Fruit fly (Drosophila melanogaster) whole organism, embryonic: ENCODE measurements around the gene TwdlX.

ENCODE experiments used
- Antp ChIP-seq: fragments of 200-800 bp; sonication (Bioruptor generic); optimal IDR thresholded peaks from 3 replicates; lab custom pipeline; 2016; ENCODE audit warnings: missing biosample characterization, missing genetic modification characterization
- Atf6 ChIP-seq: fragments of 200-800 bp; sonication (Bioruptor generic); IDR thresholded peaks from 2 replicates; pipeline ENCODE4 v1.3.6; 2022; ENCODE audit warnings: missing biosample characterization, missing genetic modification characterization
- Bdp1 ChIP-seq: fragments of 200-800 bp; sonication (Bioruptor generic); optimal IDR thresholded peaks from 3 replicates; lab custom pipeline; 2016; ENCODE audit warnings: missing biosample characterization, missing genetic modification characterization
- Bgb ChIP-seq: fragments of 200-800 bp; sonication (Bioruptor generic); IDR thresholded peaks from 2 replicates; pipeline ENCODE4 v1.3.6; 2022; ENCODE audit warnings: missing biosample characterization, missing genetic modification characterization; ENCODE audit not compliant: partially characterized antibody
- Blimp-1 ChIP-seq: fragments of 200-800 bp; sonication (Bioruptor generic); optimal IDR thresholded peaks from 3 replicates; lab custom pipeline; 2018; ENCODE audit warnings: missing biosample characterization, missing genetic modification characterization, mild to moderate bottlenecking, moderate library complexity, missing genetic modification reagents
- C15 ChIP-seq: fragments of 200-800 bp; sonication (Bioruptor generic); IDR thresholded peaks from 3 replicates; pipeline ENCODE4 v1.3.6; 2022; ENCODE audit warnings: missing biosample characterization, missing genetic modification characterization
- CG10543 ChIP-seq: fragments of 200-800 bp; sonication (Bioruptor generic); optimal IDR thresholded peaks from 3 replicates; lab custom pipeline; 2017; ENCODE audit warnings: missing biosample characterization, mild to moderate bottlenecking, missing genetic modification characterization, moderate library complexity
- CG11504 ChIP-seq: fragments of 200-800 bp; sonication (Bioruptor generic); optimal IDR thresholded peaks from 3 replicates; lab custom pipeline; 2019; ENCODE audit warnings: missing biosample characterization, mild to moderate bottlenecking, missing genetic modification characterization, moderate library complexity
- CG14667 ChIP-seq: fragments of 200-800 bp; sonication (Bioruptor generic); IDR thresholded peaks from 2 replicates; pipeline ENCODE4 v1.3.6; 2022; ENCODE audit warnings: missing biosample characterization, missing genetic modification characterization
- CG15514 ChIP-seq: fragments of 200-800 bp; sonication (Bioruptor generic); optimal IDR thresholded peaks from 3 replicates; lab custom pipeline; 2017; ENCODE audit warnings: missing biosample characterization, missing genetic modification characterization, mild to moderate bottlenecking, moderate library complexity, missing genetic modification reagents
- CG17328 ChIP-seq: fragments of 200-800 bp; sonication (Bioruptor generic); IDR thresholded peaks from 2 replicates; pipeline ENCODE4 v1.3.6; 2022; ENCODE audit warnings: missing biosample characterization, missing genetic modification characterization
- CG17829 ChIP-seq: fragments of 200-800 bp; optimal IDR thresholded peaks from 2 replicates; lab custom pipeline; 2019; ENCODE audit warnings: missing biosample characterization, mild to moderate bottlenecking, missing genetic modification characterization, moderate library complexity
- CG1792 ChIP-seq: fragments of 200-800 bp; sonication (Bioruptor generic); optimal IDR thresholded peaks from 2 replicates; lab custom pipeline; 2016; ENCODE audit warnings: missing biosample characterization, missing genetic modification characterization
- CG2120 ChIP-seq: fragments of 200-800 bp; sonication (Bioruptor generic); optimal IDR thresholded peaks from 3 replicates; lab custom pipeline; 2016; ENCODE audit warnings: missing biosample characterization, missing genetic modification characterization
- CG2199 ChIP-seq: fragments of 200-800 bp; sonication (Bioruptor generic); IDR thresholded peaks from 3 replicates; pipeline ENCODE4 v1.3.6; 2022; ENCODE audit warnings: missing biosample characterization, missing genetic modification characterization
- CG4707 ChIP-seq: fragments of 200-800 bp; sonication (Bioruptor generic); optimal IDR thresholded peaks from 2 replicates; lab custom pipeline; 2018; ENCODE audit warnings: missing biosample characterization, mild to moderate bottlenecking, missing genetic modification characterization, moderate library complexity
- CG6654 ChIP-seq: fragments of 200-800 bp; sonication (Bioruptor generic); optimal IDR thresholded peaks from 2 replicates; lab custom pipeline; 2017; ENCODE audit warnings: missing biosample characterization, mild to moderate bottlenecking, missing genetic modification characterization
- CG8478 ChIP-seq: fragments of >200 bp; optimal IDR thresholded peaks from 2 replicates; lab custom pipeline; 2018
- CG9727 ChIP-seq: fragments of 200-800 bp; sonication (Bioruptor generic); optimal IDR thresholded peaks from 3 replicates; lab custom pipeline; 2017; ENCODE audit warnings: missing biosample characterization, mild to moderate bottlenecking, missing genetic modification characterization
- CHES-1-like ChIP-seq: fragments of 200-800 bp; sonication (Bioruptor generic); optimal IDR thresholded peaks from 2 replicates; lab custom pipeline; 2016; ENCODE audit warnings: missing biosample characterization, missing genetic modification characterization
- CTCF ChIP-seq: fragments of 200-800 bp; sonication (Bioruptor generic); optimal IDR thresholded peaks from 2 replicates; lab custom pipeline; 2017; ENCODE audit warnings: missing biosample characterization, mild to moderate bottlenecking, missing genetic modification characterization, moderate library complexity
- CoRest ChIP-seq: fragments of 200-800 bp; sonication (Bioruptor generic); optimal IDR thresholded peaks from 3 replicates; lab custom pipeline; 2018; ENCODE audit warnings: missing biosample characterization, mild to moderate bottlenecking, missing genetic modification characterization, moderate library complexity
- Deaf1 ChIP-seq: fragments of 200-800 bp; optimal IDR thresholded peaks from 3 replicates; lab custom pipeline; 2019; ENCODE audit warnings: missing biosample characterization, mild to moderate bottlenecking, missing genetic modification characterization, moderate library complexity
- Fer3 ChIP-seq: fragments of 200-800 bp; sonication (Bioruptor generic); optimal IDR thresholded peaks from 2 replicates; lab custom pipeline; 2018; ENCODE audit warnings: missing biosample characterization, mild to moderate bottlenecking, missing genetic modification characterization, moderate library complexity
- HLH3B ChIP-seq: fragments of 200-800 bp; sonication (Bioruptor generic); IDR thresholded peaks from 2 replicates; pipeline ENCODE4 v1.3.6; 2022; ENCODE audit warnings: missing biosample characterization, missing genetic modification characterization
- HLH4C ChIP-seq: fragments of 200-800 bp; sonication (Bioruptor generic); IDR thresholded peaks from 3 replicates; pipeline ENCODE4 v1.3.6; 2022; ENCODE audit warnings: missing biosample characterization, missing genetic modification characterization; ENCODE audit not compliant: partially characterized antibody
- HLHmδ ChIP-seq: fragments of 200-800 bp; sonication (Bioruptor generic); optimal IDR thresholded peaks from 2 replicates; lab custom pipeline; 2018; ENCODE audit warnings: missing biosample characterization, mild to moderate bottlenecking, missing genetic modification characterization, moderate library complexity
- MBD-R2 ChIP-seq: fragments of 200-800 bp; sonication (Bioruptor generic); IDR thresholded peaks from 2 replicates; pipeline ENCODE4 v1.3.6; 2022; ENCODE audit warnings: missing biosample characterization, missing genetic modification characterization
- Mad ChIP-seq: fragments of 200-800 bp; sonication (Bioruptor generic); optimal IDR thresholded peaks from 2 replicates; lab custom pipeline; 2016; ENCODE audit warnings: missing biosample characterization, missing genetic modification characterization
- NC2β ChIP-seq: fragments of 200-800 bp; sonication (Bioruptor generic); optimal IDR thresholded peaks from 2 replicates; lab custom pipeline; 2016; ENCODE audit warnings: missing biosample characterization, missing genetic modification characterization
- NfI ChIP-seq: fragments of 200-800 bp; sonication (Bioruptor generic); optimal IDR thresholded peaks from 3 replicates; lab custom pipeline; 2018; ENCODE audit warnings: missing biosample characterization, mild to moderate bottlenecking, missing genetic modification characterization, moderate library complexity
- Ravus ChIP-seq: fragments of 200-800 bp; sonication (Bioruptor generic); IDR thresholded peaks from 2 replicates; pipeline ENCODE4 v1.3.6; 2022; ENCODE audit warnings: missing biosample characterization, missing genetic modification characterization
- Usf ChIP-seq: fragments of 200-800 bp; sonication (Bioruptor generic); optimal IDR thresholded peaks from 2 replicates; lab custom pipeline; 2017; ENCODE audit warnings: missing genotype, missing biosample characterization, missing genetic modification characterization
- Vsx1 ChIP-seq: fragments of 200-800 bp; sonication (Bioruptor generic); optimal IDR thresholded peaks from 2 replicates; lab custom pipeline; 2017; ENCODE audit warnings: missing biosample characterization, mild to moderate bottlenecking, missing genetic modification characterization, missing genetic modification reagents
- amos ChIP-seq: fragments of 200-800 bp; sonication (Bioruptor generic); IDR thresholded peaks from 2 replicates; pipeline ENCODE4 v1.3.6; 2022; ENCODE audit warnings: missing biosample characterization, missing genetic modification characterization; ENCODE audit not compliant: partially characterized antibody
- az2 ChIP-seq: fragments of 200-800 bp; sonication (Bioruptor generic); optimal IDR thresholded peaks from 3 replicates; lab custom pipeline; 2016; ENCODE audit warnings: missing biosample characterization, missing genetic modification characterization
- cato ChIP-seq: fragments of 200-800 bp; sonication (Bioruptor generic); optimal IDR thresholded peaks from 2 replicates; lab custom pipeline; 2016; ENCODE audit warnings: missing biosample characterization, missing genetic modification characterization, borderline replicate concordance
- chif ChIP-seq, 2 experiments: fragments of 200-800 bp; sonication (Bioruptor generic); optimal IDR thresholded peaks; 3 replicates each; lab custom pipeline; 2016; ENCODE audit warnings: missing biosample characterization in 2 of 2, missing genetic modification characterization in 2 of 2
- crc ChIP-seq: fragments of 200-800 bp; sonication (Bioruptor generic); optimal IDR thresholded peaks from 2 replicates; lab custom pipeline; 2016; ENCODE audit warnings: missing biosample characterization, missing genetic modification characterization
- croc ChIP-seq: fragments of 200-800 bp; sonication (Bioruptor generic); conservative IDR thresholded peaks from 3 replicates; pipeline ENCODE4 v1.3.6; 2022; ENCODE audit warnings: missing biosample characterization, missing genetic modification characterization
- crp ChIP-seq, 2 experiments: fragments of 200-800 bp; sonication (Bioruptor generic); optimal IDR thresholded peaks; 2 replicates in 1 of 2; 3 replicates in 1 of 2; lab custom pipeline; 2017; ENCODE audit warnings: missing biosample characterization in 2 of 2, missing genetic modification characterization in 2 of 2, mild to moderate bottlenecking in 1 of 2, moderate library complexity in 1 of 2
- eyg ChIP-seq: fragments of 200-800 bp; sonication (Bioruptor generic); optimal IDR thresholded peaks from 3 replicates; lab custom pipeline; 2016; ENCODE audit warnings: missing biosample characterization, missing genetic modification characterization
- hb ChIP-seq: fragments of 200-800 bp; sonication (Bioruptor generic); IDR thresholded peaks from 3 replicates; pipeline ENCODE4 v1.3.6; 2022; ENCODE audit warnings: missing biosample characterization, missing genetic modification characterization; ENCODE audit not compliant: partially characterized antibody
- jumu ChIP-seq: fragments of 200-800 bp; sonication (Bioruptor generic); optimal IDR thresholded peaks from 3 replicates; lab custom pipeline; 2016; ENCODE audit warnings: missing biosample characterization, missing genetic modification characterization
- kay ChIP-seq: fragments of 200-800 bp; sonication (Bioruptor generic); optimal IDR thresholded peaks from 2 replicates; lab custom pipeline; 2016; ENCODE audit warnings: missing biosample characterization, missing genetic modification characterization
- kni ChIP-seq: fragments of 200-800 bp; sonication (Bioruptor generic); optimal IDR thresholded peaks from 3 replicates; lab custom pipeline; 2017; ENCODE audit warnings: mild to moderate bottlenecking, missing biosample characterization, missing genetic modification reagents, missing genetic modification characterization
- knrl ChIP-seq: fragments of 200-800 bp; sonication (Bioruptor generic); IDR thresholded peaks from 3 replicates; pipeline ENCODE4 v1.3.6; 2022; ENCODE audit warnings: missing biosample characterization, missing genetic modification characterization; ENCODE audit not compliant: partially characterized antibody
- scrt ChIP-seq: fragments of 200-800 bp; sonication (Bioruptor generic); optimal IDR thresholded peaks from 2 replicates; lab custom pipeline; 2018; ENCODE audit warnings: missing biosample characterization, mild to moderate bottlenecking, missing genetic modification characterization, moderate library complexity
- sim ChIP-seq: fragments of 200-800 bp; sonication (Bioruptor generic); IDR thresholded peaks from 2 replicates; pipeline ENCODE4 v1.3.6; 2022; ENCODE audit warnings: missing biosample characterization, missing genetic modification characterization
- stwl ChIP-seq: fragments of 200-800 bp; sonication (Bioruptor generic); optimal IDR thresholded peaks from 3 replicates; lab custom pipeline; 2018; ENCODE audit warnings: missing biosample characterization, mild to moderate bottlenecking, missing genetic modification characterization, moderate library complexity
- tin ChIP-seq: fragments of 200-800 bp; sonication (Bioruptor generic); optimal IDR thresholded peaks from 3 replicates; lab custom pipeline; 2016; ENCODE audit warnings: missing biosample characterization, missing genetic modification characterization
- toy ChIP-seq: fragments of 200-800 bp; sonication (Bioruptor generic); IDR thresholded peaks from 2 replicates; pipeline ENCODE4 v1.3.6; 2022; ENCODE audit warnings: missing biosample characterization, missing genetic modification characterization
- tx ChIP-seq: fragments of 200-800 bp; sonication (Bioruptor generic); optimal IDR thresholded peaks from 2 replicates; lab custom pipeline; 2016; ENCODE audit warnings: missing biosample characterization, missing genetic modification characterization

TwdlX gene

DNA sequence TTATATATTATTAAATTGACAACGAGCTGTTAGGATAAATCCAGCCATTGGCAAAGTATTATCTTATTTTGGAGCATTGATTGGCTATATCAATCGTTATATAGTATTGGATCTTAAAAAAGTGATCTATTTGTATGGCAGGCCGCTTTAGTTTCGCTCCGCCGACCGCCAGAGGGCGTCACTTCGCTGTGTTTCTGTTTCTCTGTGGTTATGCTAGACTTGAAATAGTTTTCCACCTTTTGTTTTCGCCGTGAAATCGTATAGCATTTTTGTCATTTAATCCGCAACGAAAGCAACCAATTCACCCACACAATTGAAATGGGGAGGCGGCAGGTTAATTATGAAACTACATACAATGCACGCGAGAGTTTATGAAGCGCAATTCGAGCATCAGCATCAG lies 15.9 kb downstream of the TwdlX start (continued):
- TF ChIP-seq amos (no peak), Deaf1 (no peak), CHES-1-like (GFP tag; lab: Kevin White, UChicago) (no peak), Blimp-1 (GFP tag; lab: Kevin White, UChicago) (no peak), NfI (GFP tag; lab: Kevin White, UChicago) (no peak), Bgb (GFP tag; lab: Robert Waterston, UW) (no peak), CoRest (no peak), HLH4C (no peak), CG1792 (GFP tag; lab: Kevin White, UChicago) (no peak), CG9727 (GFP tag; lab: Kevin White, UChicago) (no peak), Antp (no peak), Fer3 (tag; lab: Kevin White, UChicago) (no peak), MBD-R2 (GFP tag; lab: Robert Waterston, UW) (no peak), CG2120 (GFP tag; lab: Kevin White, UChicago) (no peak), eyg (no peak), kni (GFP tag; lab: Kevin White, UChicago) (no peak), CG2199 (GFP tag; lab: Robert Waterston, UW) (peak; percentile 92), CG14667 (no peak), Atf6 (no peak), CG6654 (GFP tag; lab: Kevin White, UChicago) (no peak), Bdp1 (GFP tag; lab: Kevin White, UChicago) (no peak), CTCF (GFP tag; lab: Kevin White, UChicago) (peak; percentile 90), croc (GFP tag; lab: Robert Waterston, UW) (no peak), HLH3B (no peak), cato (no peak), hb (GFP tag; lab: Robert Waterston, UW) (no peak), crp (GFP tag; optimal IDR thresholded peaks at IDR 0.05; lab: Kevin White, UChicago) (no peak), knrl (GFP tag; lab: Robert Waterston, UW) (no peak), tx (GFP tag; lab: Kevin White, UChicago) (no peak), CG11504 (tag; lab: Kevin White, UChicago) (no peak), sim (no peak), jumu (GFP tag; lab: Kevin White, UChicago) (no peak), Ravus (no peak), Vsx1 (GFP tag; lab: Kevin White, UChicago) (no peak), C15 (GFP tag; lab: Robert Waterston, UW) (no peak), NC2β (GFP tag; lab: Kevin White, UChicago) (no peak), CG10543 (GFP tag; lab: Kevin White, UChicago) (no peak), HLHmδ (GFP tag; lab: Kevin White, UChicago) (no peak), stwl (tag; lab: Kevin White, UChicago) (peak; percentile 8), scrt (GFP tag; lab: Kevin White, UChicago) (no peak), kay (GFP tag; lab: Kevin White, UChicago) (no peak), CG17328 (no peak), Mad (GFP tag; lab: Kevin White, UChicago) (no peak), Usf (no peak), tin (GFP tag; lab: Kevin White, UChicago) (no peak), chif (GFP tag; optimal IDR thresholded peaks at IDR 0.05; lab: Kevin White, UChicago) (no peak), CG17829 (tag; lab: Kevin White, UChicago) (no peak), az2 (no peak), CG15514 (GFP tag; lab: Kevin White, UChicago) (no peak), CG8478 (lab: Kevin White, UChicago) (no peak), crc (no peak), CG4707 (no peak), toy (GFP tag; lab: Robert Waterston, UW) (no peak)
